Fruit fly (Drosophila melanogaster) Kc167 (cell line): ENCODE measurements around the gene CG8944.

ENCODE experiments used
- Myc ChIP-seq: fragments of >200 bp; optimal IDR thresholded peaks from 2 replicates; lab custom pipeline; 2017; ENCODE audit warnings: missing external identifiers
- Sin3A ChIP-seq: fragments of >200 bp; optimal IDR thresholded peaks from 2 replicates; lab custom pipeline; 2018; ENCODE audit warnings: missing external identifiers
- h ChIP-seq: fragments of >200 bp; optimal IDR thresholded peaks from 3 replicates; lab custom pipeline; 2018; ENCODE audit warnings: missing external identifiers
- insv ChIP-seq: fragments of >200 bp; optimal IDR thresholded peaks from 3 replicates; lab custom pipeline; 2018; ENCODE audit warnings: missing external identifiers
- psq ChIP-seq: fragments of >200 bp; optimal IDR thresholded peaks from 2 replicates; lab custom pipeline; 2017; ENCODE audit warnings: missing external identifiers
- ttk ChIP-seq: sonication (Bioruptor generic); optimal IDR thresholded peaks from 2 replicates; lab custom pipeline; 2017; ENCODE audit warnings: missing external identifiers

The CG8944 gene

dm6 chrX:15760447-15761297 lies 14.6 kb upstream of the CG8944 start, which contains the start of the genes Graf and mRpL3:
Gene Graf (minus strand): TSS chrX:15760733.
Gene mRpL3 (plus strand): TSS chrX:15761248.
- TF ChIP-seq psq (no peak), insv (lab: Kevin White, UChicago) (no peak), Sin3A (lab: Kevin White, UChicago) (no peak), ttk (no peak), h (lab: Kevin White, UChicago) (no peak), Myc (lab: Kevin White, UChicago) (no peak)

DNA sequence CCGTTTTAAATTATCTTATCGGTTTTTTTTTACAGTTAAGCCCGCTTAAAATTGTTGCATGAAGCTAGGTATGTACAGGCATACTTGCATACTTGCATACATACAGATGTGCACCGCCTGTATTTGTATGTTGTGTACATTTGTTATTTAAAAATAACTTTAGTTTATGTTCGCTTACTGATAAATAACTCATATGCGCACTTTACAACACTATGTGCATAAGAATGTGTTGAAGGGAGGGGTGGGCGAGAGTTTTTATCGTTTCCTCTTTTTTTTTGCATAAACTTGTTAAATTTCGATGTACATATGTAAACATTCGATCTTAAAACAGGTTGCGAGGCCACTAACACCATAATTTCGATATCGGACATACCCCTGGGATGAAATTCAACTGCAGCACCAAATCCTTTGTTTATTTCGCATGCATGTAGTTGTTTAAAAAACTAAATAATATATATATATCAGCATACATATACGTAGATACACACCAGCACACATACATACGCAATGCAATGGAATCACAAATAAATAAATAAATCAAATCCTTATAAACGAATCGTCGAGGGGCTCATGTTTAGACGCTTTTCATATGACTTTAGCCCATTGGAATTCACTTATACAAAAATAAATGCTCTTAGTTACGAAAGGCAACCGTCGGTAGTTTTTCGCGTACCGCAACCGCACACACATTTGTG lies 13.9 kb upstream of the CG8944 start:
- no peak for TF ChIP-seq psq
- no peak for TF ChIP-seq h (lab: Kevin White, UChicago)
- TF ChIP-seq Myc (lab: Kevin White, UChicago), result no peak
- no peak for TF ChIP-seq ttk
- no peak for TF ChIP-seq Sin3A (lab: Kevin White, UChicago)

- no peak for TF ChIP-seq ttk
- no peak for TF ChIP-seq Myc (lab: Kevin White, UChicago)
- TF ChIP-seq insv (lab: Kevin White, UChicago), result no peak
- no peak for TF ChIP-seq psq
- no peak for TF ChIP-seq Sin3A (lab: Kevin White, UChicago)
- no peak for TF ChIP-seq h (lab: Kevin White, UChicago)
These were observed 12.7 kb upstream of the CG8944 start for dm6 chrX:15758692-15759240.

DNA sequence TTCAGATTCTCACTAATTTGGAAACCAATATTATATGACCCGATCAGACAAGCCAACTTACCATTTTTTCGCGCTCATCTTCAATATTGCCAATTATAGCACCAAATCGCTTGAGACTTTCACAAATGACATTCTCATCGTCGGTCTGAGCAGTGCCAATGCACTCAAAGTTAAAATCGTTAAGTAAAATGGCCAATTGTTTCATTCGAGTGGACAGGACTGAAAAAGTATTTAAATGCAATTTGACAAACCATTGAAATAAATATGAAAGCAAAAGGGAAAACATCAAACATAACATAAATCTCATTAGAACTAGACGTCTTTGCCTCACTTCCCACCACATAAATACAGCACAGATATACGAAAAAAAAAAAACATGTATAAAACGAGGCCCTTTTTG lies 10.0 kb upstream of the CG8944 start, which contains the start of gene CG8260:
CG8260 (plus strand) TSS at position 301 of the 400 bp plus-strand sequence.
- TF ChIP-seq ttk (no peak), Sin3A (lab: Kevin White, UChicago) (no peak), h (lab: Kevin White, UChicago) (no peak)

DNA sequence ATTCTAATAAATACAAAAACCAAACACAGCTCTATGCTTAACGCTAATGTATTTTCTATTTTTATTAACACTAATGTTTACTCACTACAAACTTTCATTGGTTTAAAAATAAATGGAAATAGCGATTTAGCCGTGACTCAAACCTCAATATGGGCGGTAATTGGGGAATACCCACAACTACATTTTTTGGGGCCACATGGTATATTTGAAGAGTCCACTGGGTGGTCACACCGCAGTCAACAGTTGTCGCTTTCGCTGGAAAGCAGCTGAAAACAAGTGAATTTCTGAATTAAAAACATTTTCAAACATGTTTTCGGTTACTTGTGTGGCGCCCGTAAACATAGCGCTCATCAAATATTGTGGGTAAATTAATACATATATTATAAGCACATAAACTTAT lies 2.9 kb upstream of the CG8944 start, which contains the start of gene Mvd:
Mvd (plus strand) TSS at position 222 of the 400 bp plus-strand sequence.
- TF ChIP-seq h (lab: Kevin White, UChicago) (no peak), Sin3A (lab: Kevin White, UChicago) (no peak), Myc (lab: Kevin White, UChicago) (no peak), ttk (no peak), insv (lab: Kevin White, UChicago) (no peak), psq (no peak)

DNA sequence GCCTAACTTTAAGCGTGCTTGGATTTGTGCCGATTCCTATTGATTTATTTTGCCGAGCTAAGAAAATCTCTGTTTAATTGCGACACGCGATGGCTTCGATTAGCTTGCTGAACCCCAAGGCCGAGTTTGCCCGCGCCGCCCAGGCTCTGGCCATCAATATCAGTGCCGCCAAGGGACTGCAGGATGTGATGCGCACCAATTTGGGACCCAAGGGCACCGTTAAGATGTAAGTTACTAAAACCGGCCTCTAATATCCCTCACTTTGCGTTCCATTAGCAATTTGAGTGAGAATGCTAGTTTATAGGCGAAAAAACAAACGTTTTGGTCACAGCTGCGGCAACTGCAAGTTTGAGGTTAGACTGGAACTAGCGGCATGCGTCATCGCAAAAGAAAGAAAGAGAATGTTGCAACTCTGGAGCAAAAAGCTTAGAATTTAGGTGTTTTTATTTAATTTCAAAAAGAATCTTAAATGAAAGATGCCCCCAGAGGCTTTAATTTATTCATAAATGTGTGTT lies 708 bp upstream of the CG8944 start:
- TF ChIP-seq Sin3A (lab: Kevin White, UChicago) (no peak), Myc (lab: Kevin White, UChicago) (no peak), insv (lab: Kevin White, UChicago) (no peak), ttk (no peak), psq (no peak), h (lab: Kevin White, UChicago) (no peak)

- TF ChIP-seq Myc (lab: Kevin White, UChicago) (no peak), insv (lab: Kevin White, UChicago) (no peak), h (lab: Kevin White, UChicago) (no peak), Sin3A (lab: Kevin White, UChicago) (no peak), psq (no peak), ttk (no peak)
These were observed 5.2 kb downstream of the CG8944 start for dm6 chrX:15740881-15741280.

DNA sequence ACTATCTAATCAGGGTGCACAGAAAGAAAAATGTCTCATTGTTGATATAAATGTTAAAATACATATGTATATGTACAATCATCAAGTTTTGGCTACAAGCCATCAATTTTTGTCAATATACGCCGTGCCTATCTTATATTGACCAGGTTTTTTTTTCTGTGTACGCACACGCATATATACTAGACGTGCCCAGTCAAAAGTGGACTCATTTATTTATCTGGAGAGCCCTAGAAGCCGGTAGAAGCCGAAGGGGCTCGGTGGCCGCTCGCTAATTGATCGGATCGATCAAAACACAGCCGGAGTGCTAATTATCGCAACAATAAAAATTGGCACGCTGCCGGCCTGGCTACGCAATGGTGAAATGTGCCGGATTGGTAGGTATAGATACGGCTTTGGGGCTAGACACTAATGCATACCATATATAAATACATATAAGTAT lies 5.7 kb downstream of the CG8944 start:
- TF ChIP-seq insv (lab: Kevin White, UChicago) (no peak), psq (no peak), h (lab: Kevin White, UChicago) (no peak), ttk (no peak), Sin3A (lab: Kevin White, UChicago) (no peak), Myc (lab: Kevin White, UChicago) (no peak)

DNA sequence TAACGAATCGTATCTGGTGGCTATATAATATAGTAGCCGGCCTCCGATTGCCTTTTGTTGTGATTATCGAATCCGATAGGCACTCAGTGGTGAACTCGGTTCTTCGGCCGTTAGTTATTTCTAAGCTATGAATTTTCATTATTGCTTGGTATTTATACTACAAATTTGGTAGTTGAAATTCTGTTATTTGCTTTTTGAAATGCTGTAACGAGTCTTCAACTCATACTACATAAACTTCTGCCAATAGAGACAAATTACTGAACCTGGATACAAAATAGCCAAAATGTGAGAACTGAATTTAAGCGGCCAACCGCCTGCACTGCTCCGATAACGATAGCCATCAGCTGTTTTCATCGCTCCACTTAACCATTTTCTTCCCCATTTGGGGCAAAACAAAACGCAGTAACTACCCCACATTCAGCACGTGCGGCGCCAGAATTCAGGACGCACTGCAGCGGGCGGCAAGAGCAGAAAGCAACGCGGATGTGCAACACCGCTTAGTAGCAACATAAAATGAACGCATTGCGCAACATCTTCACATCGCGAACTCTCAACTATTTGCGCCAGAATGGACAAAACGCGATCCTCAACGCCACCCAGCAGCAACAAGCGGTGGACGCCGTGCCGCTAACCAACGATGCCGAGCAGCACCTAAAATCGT lies 7.0 kb downstream of the CG8944 start, which contains the start of the genes CG11679 and CG8206:
CG11679 (minus strand) TSS at position 65 of the 661 bp plus-strand sequence.
CG8206 (plus strand) TSS at position 341 of the 661 bp plus-strand sequence.
- TF ChIP-seq Sin3A (lab: Kevin White, UChicago) (no peak), h (lab: Kevin White, UChicago) (no peak), Myc (lab: Kevin White, UChicago) (no peak), psq (no peak), insv (lab: Kevin White, UChicago) (no peak), ttk (no peak)

- TF ChIP-seq insv (lab: Kevin White, UChicago), result no peak
- TF ChIP-seq psq, result no peak
- TF ChIP-seq Sin3A (lab: Kevin White, UChicago), result no peak
- TF ChIP-seq ttk, result no peak
- TF ChIP-seq h (lab: Kevin White, UChicago), result no peak
- TF ChIP-seq Myc (lab: Kevin White, UChicago), result no peak
These were observed 8.9 kb downstream of the CG8944 start, which contains the start of gene Arp6 for dm6 chrX:15737110-15737509. Gene Arp6 (minus strand): TSS chrX:15737120.

dm6 chrX:15733995-15734394 lies 12.0 kb downstream of the CG8944 start, which contains the start of the genes CG12379 and MagR:
Gene CG12379 (minus strand): TSS chrX:15733996.
Gene MagR (plus strand): TSS chrX:15734270.
- no peak for TF ChIP-seq psq
- no peak for TF ChIP-seq Sin3A (lab: Kevin White, UChicago)
- no peak for TF ChIP-seq ttk
- TF ChIP-seq h (lab: Kevin White, UChicago), result no peak
- TF ChIP-seq Myc (lab: Kevin White, UChicago), result no peak
- no peak for TF ChIP-seq insv (lab: Kevin White, UChicago)
